Worm (Caenorhabditis elegans) whole organism, L3 larva: Measurements from ENCODE around the gene T05B4.10.

Source experiments
- ZK546.5 ChIP-seq: sonication (generic microtip); optimal IDR thresholded peaks from 2 replicates; lab custom pipeline; 2017; ENCODE audit warnings: missing biosample characterization, missing genetic modification characterization
- aly-2 ChIP-seq: fragments of 150-350 bp; optimal IDR thresholded peaks from 2 replicates; lab custom pipeline; 2014; ENCODE audit warnings: missing biosample characterization, missing genetic modification characterization
- ceh-16 ChIP-seq: sonication (generic microtip); optimal IDR thresholded peaks from 2 replicates; lab custom pipeline; 2017; ENCODE audit warnings: missing biosample characterization, missing genetic modification characterization
- elt-1 ChIP-seq: fragments of 150-350 bp; optimal IDR thresholded peaks from 2 replicates; lab custom pipeline; 2014; ENCODE audit warnings: missing biosample characterization, missing genetic modification characterization
- elt-2 ChIP-seq: sonication (generic microtip); optimal IDR thresholded peaks from 2 replicates; lab custom pipeline; 2016; ENCODE audit warnings: missing genetic modification reagents, mild to moderate bottlenecking, missing genetic modification characterization, missing compliant biosample characterization
- fkh-10 ChIP-seq: sonication (generic microtip); optimal IDR thresholded peaks from 2 replicates; lab custom pipeline; 2017; ENCODE audit warnings: missing biosample characterization, missing genetic modification reagents, missing genetic modification characterization
- fkh-2 ChIP-seq: fragments of 150-350 bp; optimal IDR thresholded peaks from 2 replicates; lab custom pipeline; 2014; ENCODE audit warnings: missing biosample characterization, missing genetic modification reagents, missing genetic modification characterization
- fos-1 ChIP-seq: fragments of 150-350 bp; optimal IDR thresholded peaks from 2 replicates; lab custom pipeline; 2014; ENCODE audit warnings: missing biosample characterization, missing genetic modification characterization
- hmg-11 ChIP-seq: sonication (generic microtip); optimal IDR thresholded peaks from 2 replicates; lab custom pipeline; 2016; ENCODE audit warnings: missing genetic modification characterization, missing compliant biosample characterization
- lin-15B ChIP-seq: fragments of 150-350 bp; optimal IDR thresholded peaks from 2 replicates; lab custom pipeline; 2014; ENCODE audit warnings: missing biosample characterization, missing genetic modification characterization
- lin-39 ChIP-seq: fragments of 150-350 bp; optimal IDR thresholded peaks from 2 replicates; lab custom pipeline; 2018; ENCODE audit warnings: missing biosample characterization, missing genetic modification reagents, missing genetic modification characterization
- lsy-12 ChIP-seq: sonication (generic microtip); optimal IDR thresholded peaks from 2 replicates; lab custom pipeline; 2016; ENCODE audit warnings: mild to moderate bottlenecking, missing genetic modification characterization, missing compliant biosample characterization
- mdl-1 ChIP-seq: fragments of 150-350 bp; optimal IDR thresholded peaks from 2 replicates; lab custom pipeline; 2014; ENCODE audit warnings: missing biosample characterization, missing genetic modification characterization
- mml-1 ChIP-seq: fragments of 150-350 bp; sonication (generic microtip); optimal IDR thresholded peaks from 3 replicates; lab custom pipeline; 2014; ENCODE audit warnings: missing biosample characterization, missing genetic modification characterization
- nfya-1 ChIP-seq: sonication (generic microtip); optimal IDR thresholded peaks from 2 replicates; lab custom pipeline; 2017; ENCODE audit warnings: missing genetic modification characterization, mild to moderate bottlenecking, missing compliant biosample characterization, antibody characterized with exemption, moderate library complexity; ENCODE audit not compliant: insufficient read depth
- nhr-12 ChIP-seq: fragments of 150-350 bp; optimal IDR thresholded peaks from 2 replicates; lab custom pipeline; 2014; ENCODE audit warnings: missing biosample characterization, missing genetic modification characterization
- nhr-23 ChIP-seq: fragments of 150-350 bp; optimal IDR thresholded peaks from 2 replicates; lab custom pipeline; 2014; ENCODE audit warnings: missing biosample characterization, missing genetic modification reagents, missing genetic modification characterization
- nhr-237 ChIP-seq: fragments of 150-350 bp; optimal IDR thresholded peaks from 2 replicates; lab custom pipeline; 2014; ENCODE audit warnings: missing biosample characterization, missing genetic modification characterization
- nhr-25 ChIP-seq: sonication (generic microtip); optimal IDR thresholded peaks from 2 replicates; lab custom pipeline; 2017; ENCODE audit warnings: missing biosample characterization, missing genetic modification characterization
- nhr-28 ChIP-seq: fragments of 150-350 bp; optimal IDR thresholded peaks from 2 replicates; lab custom pipeline; 2014; ENCODE audit warnings: missing biosample characterization, missing genetic modification characterization
- nhr-43 ChIP-seq: sonication (generic microtip); optimal IDR thresholded peaks from 2 replicates; lab custom pipeline; 2016; ENCODE audit warnings: mild to moderate bottlenecking, missing genetic modification characterization, missing compliant biosample characterization; ENCODE audit not compliant: poor library complexity, severe bottlenecking
- nhr-67 ChIP-seq: fragments of 150-350 bp; optimal IDR thresholded peaks from 2 replicates; lab custom pipeline; 2014; ENCODE audit warnings: missing biosample characterization, missing genetic modification characterization
- nhr-77 ChIP-seq: fragments of 150-350 bp; optimal IDR thresholded peaks from 2 replicates; lab custom pipeline; 2014; ENCODE audit warnings: missing biosample characterization, missing genetic modification characterization
- pha-4 ChIP-seq: fragments of 150-350 bp; optimal IDR thresholded peaks from 2 replicates; lab custom pipeline; 2014; ENCODE audit warnings: missing biosample characterization, missing genetic modification reagents, missing genetic modification characterization
- pqm-1 ChIP-seq: fragments of 150-350 bp; optimal IDR thresholded peaks from 2 replicates; lab custom pipeline; 2017; ENCODE audit warnings: missing biosample characterization, missing genetic modification characterization, inconsistent platforms
- skn-1 ChIP-seq: fragments of 150-350 bp; optimal IDR thresholded peaks from 2 replicates; lab custom pipeline; 2014; ENCODE audit warnings: missing biosample characterization, missing genetic modification characterization
- tbx-2 ChIP-seq: sonication (generic microtip); optimal IDR thresholded peaks from 2 replicates; lab custom pipeline; 2016; ENCODE audit warnings: mild to moderate bottlenecking, missing genetic modification characterization, missing compliant biosample characterization
- unc-39 ChIP-seq: sonication (generic microtip); optimal IDR thresholded peaks from 4 replicates; lab custom pipeline; 2017; ENCODE audit warnings: missing biosample characterization, missing genetic modification characterization
- unc-62 ChIP-seq: fragments of 150-350 bp; sonication (generic microtip); optimal IDR thresholded peaks from 4 replicates; lab custom pipeline; 2014; ENCODE audit warnings: missing biosample characterization, missing genetic modification reagents, missing genetic modification characterization
- zag-1 ChIP-seq: fragments of 150-350 bp; optimal IDR thresholded peaks from 2 replicates; lab custom pipeline; 2014; ENCODE audit warnings: missing biosample characterization, missing genetic modification characterization

Gene T05B4.10

DNA sequence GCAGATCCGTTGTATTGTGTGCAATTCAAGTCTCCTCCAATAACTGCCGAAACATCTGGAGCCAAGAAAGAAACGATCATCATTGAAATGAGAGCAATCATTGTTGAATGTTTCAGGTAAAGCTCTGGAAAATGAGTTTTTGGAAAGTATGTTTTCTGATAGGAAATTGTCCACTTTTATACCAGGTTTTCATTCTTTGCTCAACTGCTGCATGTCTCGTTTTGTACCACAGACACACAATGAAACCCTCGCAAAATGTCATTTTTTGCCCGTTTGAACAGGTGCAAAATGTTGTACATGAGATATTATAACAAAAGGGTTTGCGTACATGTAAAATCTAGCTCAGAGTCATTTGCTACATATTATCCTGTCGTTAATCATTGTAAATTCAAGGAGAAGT is at the start of gene T05B4.10:
Gene T05B4.10 (minus strand): TSS at position 101 of the 400 bp plus-strand sequence.
- no peak for TF ChIP-seq ceh-16 (tag; lab: Kevin White, UChicago)
- no peak for TF ChIP-seq zag-1
- TF ChIP-seq nhr-23 (tag; lab: Kevin White, UChicago): no peak
- TF ChIP-seq nhr-25: no peak
- TF ChIP-seq fos-1 (tag; lab: Kevin White, UChicago): no peak

DNA sequence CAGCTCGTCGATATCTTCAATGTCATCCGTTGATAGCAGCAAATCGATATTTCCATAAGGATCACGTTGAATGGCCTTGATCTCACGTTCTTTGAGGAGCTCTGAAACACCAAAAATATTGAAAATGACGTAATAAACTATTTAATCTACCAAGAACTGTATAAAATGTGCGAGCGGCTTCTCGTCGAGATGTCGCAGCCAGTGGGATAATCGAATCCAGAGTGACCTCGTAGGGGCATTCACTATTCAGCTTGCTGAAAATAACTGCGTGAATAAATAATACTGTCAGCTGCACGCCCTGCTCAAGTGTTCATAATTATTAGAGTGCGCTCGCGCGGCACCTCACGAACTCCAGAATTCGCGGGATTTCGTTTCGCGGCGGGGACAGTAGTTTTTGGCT is 49.6 kb upstream of the T05B4.10 start, which contains the start of gene Y45G5AM.7:
Gene Y45G5AM.7 (minus strand): TSS at position 101 of the 400 bp plus-strand sequence.
- TF ChIP-seq mdl-1 (tag; lab: Kevin White, UChicago): no peak
- TF ChIP-seq lsy-12 (tag; lab: Kevin White, UChicago): no peak
- no peak for TF ChIP-seq lin-39
- TF ChIP-seq fkh-2 (tag; lab: Kevin White, UChicago): no peak
- no peak for TF ChIP-seq nhr-237 (tag; lab: Kevin White, UChicago)
- TF ChIP-seq unc-62 (GFP tag; lab: Kevin White, UChicago): no peak
- no peak for TF ChIP-seq nhr-12 (tag; lab: Kevin White, UChicago)
- no peak for TF ChIP-seq hmg-11
- TF ChIP-seq unc-39 (tag; lab: Kevin White, UChicago): no peak
- TF ChIP-seq nhr-67 (tag; lab: Kevin White, UChicago): no peak
- no peak for TF ChIP-seq tbx-2 (tag; lab: Kevin White, UChicago)
- no peak for TF ChIP-seq skn-1 (tag; lab: Kevin White, UChicago)
- no peak for TF ChIP-seq aly-2
- no peak for TF ChIP-seq nhr-23 (tag; lab: Kevin White, UChicago)
- no peak for TF ChIP-seq fkh-10 (GFP tag; lab: Kevin White, UChicago)
- no peak for TF ChIP-seq pha-4 (tag; lab: Kevin White, UChicago)
- TF ChIP-seq mml-1 (tag; lab: Kevin White, UChicago): no peak
- TF ChIP-seq nhr-28 (tag; lab: Kevin White, UChicago): no peak
- TF ChIP-seq nhr-43: no peak

DNA sequence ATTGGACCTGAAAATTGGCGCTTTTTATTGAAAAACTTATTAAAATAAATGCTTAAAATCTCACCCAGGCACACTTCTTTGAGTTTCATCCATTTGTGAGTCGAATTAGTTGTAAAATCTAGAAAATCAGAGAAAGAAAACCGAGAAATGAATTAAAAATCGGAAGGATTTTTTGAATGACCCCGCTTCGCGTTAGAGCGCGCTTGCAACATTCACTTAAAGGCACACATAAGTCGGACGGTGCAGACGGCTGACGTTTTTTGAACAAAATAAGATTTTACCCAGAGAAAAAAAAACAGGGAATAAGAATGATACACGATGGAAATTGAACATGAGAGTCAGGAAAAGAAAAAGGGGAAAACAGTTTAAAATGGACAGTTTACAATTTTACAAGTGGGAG is 49.1 kb upstream of the T05B4.10 start:
- no peak for TF ChIP-seq zag-1
- TF ChIP-seq elt-2 (tag; lab: Kevin White, UChicago): no peak
- TF ChIP-seq mml-1 (tag; lab: Kevin White, UChicago): no peak
- peak; percentile 50 for TF ChIP-seq lin-15B (tag; lab: Kevin White, UChicago)
- TF ChIP-seq nhr-77 (tag; lab: Kevin White, UChicago): no peak

DNA sequence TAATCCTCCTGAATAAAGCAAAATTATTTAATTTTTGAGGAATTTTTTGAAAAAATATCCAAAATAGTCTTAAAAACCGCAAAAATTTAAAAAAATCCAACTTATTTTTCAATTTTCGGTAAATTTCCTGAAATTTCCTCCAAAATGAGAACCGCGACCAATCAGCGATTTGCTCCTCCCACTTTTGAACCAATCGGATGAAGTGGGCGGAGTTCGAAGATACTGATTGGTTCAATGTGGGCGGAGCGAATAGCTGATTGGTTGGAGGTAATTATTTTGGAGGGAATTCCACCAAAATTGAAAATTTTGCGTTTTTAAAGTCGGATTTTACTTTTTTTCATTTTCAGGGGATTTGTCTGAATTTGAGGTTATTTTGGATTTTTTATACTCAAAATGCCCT is 47.5 kb upstream of the T05B4.10 start:
- TF ChIP-seq pha-4 (tag; lab: Kevin White, UChicago) (no peak), nfya-1 (tag; lab: Kevin White, UChicago) (peak; percentile 95)
- TF ChIP-seq, all 47 proteins: peak for 1

DNA sequence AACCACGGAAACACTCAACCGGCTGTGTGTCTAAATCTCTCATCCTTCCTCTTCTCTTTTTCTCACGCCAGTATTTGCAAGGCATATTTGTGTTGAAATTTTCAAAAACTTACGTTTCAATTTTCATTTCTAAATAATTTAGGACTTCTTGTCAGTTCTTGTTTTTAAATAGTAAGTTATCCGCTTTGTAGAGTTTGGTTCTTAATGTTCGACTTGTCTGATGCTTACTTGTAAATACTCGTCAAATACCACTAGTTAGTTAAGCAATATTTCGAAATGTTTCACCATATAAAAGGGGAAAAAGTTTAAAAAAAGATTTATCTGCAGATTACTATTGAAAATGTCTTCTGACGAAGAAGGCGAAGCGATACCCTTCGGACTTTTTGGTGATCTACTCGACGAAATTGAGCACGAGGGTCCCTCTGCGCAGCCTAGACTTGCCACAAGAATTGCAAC is 44.0 kb upstream of the T05B4.10 start, which contains the start of gene Y45G5AM.3:
Gene Y45G5AM.3 (plus strand): TSS at position 51 of the 456 bp plus-strand sequence.
- TF ChIP-seq hmg-11: peak; percentile 13
- peak; percentile 4 for TF ChIP-seq nfya-1 (tag; lab: Kevin White, UChicago)
- no peak for TF ChIP-seq fos-1 (tag; lab: Kevin White, UChicago)
- TF ChIP-seq elt-1 (tag; lab: Kevin White, UChicago): no peak
- TF ChIP-seq ZK546.5 (tag; lab: Kevin White, UChicago): no peak
- peak; percentile 32 for TF ChIP-seq pqm-1 (tag; lab: Kevin White, UChicago)
- TF ChIP-seq, all 47 proteins: peak for 3

DNA sequence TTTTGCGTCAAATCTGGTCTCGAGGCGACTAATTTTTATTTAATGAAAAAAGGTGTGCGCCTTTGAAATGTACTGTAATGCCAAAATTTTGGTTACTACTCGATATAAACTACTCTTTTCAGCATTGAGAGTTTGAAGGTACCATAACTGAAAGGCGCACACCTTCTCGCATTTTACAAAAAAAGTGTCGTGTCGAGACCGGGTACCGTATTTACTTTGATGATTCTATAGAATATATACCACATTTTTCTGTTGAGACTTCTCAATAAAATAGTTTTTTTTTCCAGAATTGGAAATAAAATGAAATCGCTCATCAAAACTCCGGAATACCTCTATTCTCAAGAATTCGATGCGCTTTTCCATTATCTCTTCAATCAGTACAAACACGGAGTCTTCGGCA is 42.4 kb upstream of the T05B4.10 start, which contains the start of gene Y45G5AM.4:
Gene Y45G5AM.4 (plus strand): TSS at position 301 of the 400 bp plus-strand sequence.
- no peak for TF ChIP-seq tbx-2 (tag; lab: Kevin White, UChicago)

DNA sequence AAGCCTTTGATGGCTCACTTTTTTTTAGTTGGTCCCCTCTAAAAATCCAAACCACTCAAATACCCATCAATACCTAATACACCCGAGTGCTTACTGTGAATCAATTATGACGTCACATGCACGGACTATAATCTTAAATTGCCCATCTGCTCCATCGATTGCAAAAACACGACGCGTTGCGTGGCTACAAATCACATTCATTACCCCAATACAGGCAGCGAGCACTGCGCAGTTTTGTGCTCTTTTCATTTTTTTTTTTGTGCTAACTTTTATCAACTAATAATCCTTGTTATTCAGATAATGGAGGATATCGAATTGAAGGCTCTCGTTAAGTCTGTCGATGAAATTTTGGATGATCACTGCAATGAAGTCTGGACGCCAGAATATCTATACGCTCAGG is 39.6 kb upstream of the T05B4.10 start, which contains the start of gene Y45G5AM.5:
Gene Y45G5AM.5 (plus strand): TSS at position 301 of the 400 bp plus-strand sequence.
- TF ChIP-seq nhr-43 (no peak), nhr-237 (tag; lab: Kevin White, UChicago) (no peak), lsy-12 (tag; lab: Kevin White, UChicago) (no peak), tbx-2 (tag; lab: Kevin White, UChicago) (no peak)
